Fruit fly (Drosophila melanogaster): ENCODE results near the gene gwl.
A peak's percentile ranks its signal among the peaks of the same experiment; 100 is the strongest.

The gwl gene

DNA sequence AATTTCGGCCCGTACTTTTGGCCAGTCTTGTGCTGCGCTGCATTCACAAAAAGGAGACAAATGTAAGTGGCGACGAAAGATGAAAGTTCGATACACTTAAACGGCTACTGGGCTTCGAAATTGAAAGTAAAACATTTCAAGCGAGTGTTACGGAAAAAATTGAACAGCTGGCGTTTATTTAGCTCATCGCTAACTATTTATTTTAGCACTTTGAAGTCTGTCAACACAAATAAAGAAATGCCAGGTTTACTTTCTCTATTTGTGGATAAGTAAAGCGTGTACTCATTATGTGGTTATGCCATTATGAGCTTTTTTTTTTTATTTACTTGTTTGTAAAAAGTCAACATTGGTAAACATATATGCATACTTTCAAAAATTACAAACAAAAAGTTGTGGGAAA lies 39.6 kb downstream of the gwl start (continued):
- peak; percentile 83 for TF ChIP-seq CG15601 (tag; optimal IDR thresholded peaks at IDR 0.05)
- peak; percentile 5 for TF ChIP-seq Nf-YB (GFP tag; optimal IDR thresholded peaks at IDR 0.05)
- peak; percentile 7 for TF ChIP-seq CG3281 (GFP tag; optimal IDR thresholded peaks at IDR 0.05)
- TF ChIP-seq CG1603 (tag; optimal IDR thresholded peaks at IDR 0.05), result peak; percentile 23
- TF ChIP-seq CG12299 (tag; optimal IDR thresholded peaks at IDR 0.05), result peak; percentile 48
- TF ChIP-seq Lhr (GFP tag; optimal IDR thresholded peaks at IDR 0.05), result peak; percentile 39
- no peak for TF ChIP-seq fu2 (GFP tag; optimal IDR thresholded peaks at IDR 0.05)
- TF ChIP-seq Hand (GFP tag; optimal IDR thresholded peaks at IDR 0.05), result no peak
- TF ChIP-seq CG8359 (GFP tag; optimal IDR thresholded peaks at IDR 0.05; ENCODE audit: borderline replicate concordance), result peak; percentile 9
- TF ChIP-seq nerfin-1 (tag; optimal IDR thresholded peaks at IDR 0.05), result peak; percentile 23
- peak; percentile 64 for TF ChIP-seq fd64A (GFP tag; optimal IDR thresholded peaks at IDR 0.05)
- no peak for TF ChIP-seq ab (GFP tag; optimal IDR thresholded peaks at IDR 0.05)
- peak; percentile 34 for TF ChIP-seq unpg (GFP tag; optimal IDR thresholded peaks at IDR 0.05)
- TF ChIP-seq dan (GFP tag; IDR thresholded peaks at IDR 0.05), result no peak
- peak; percentile 72 for TF ChIP-seq CG17359 (tag; optimal IDR thresholded peaks at IDR 0.05)
- TF ChIP-seq CG10654 (GFP tag; optimal IDR thresholded peaks at IDR 0.05), result no peak
- peak; percentile 40 for TF ChIP-seq gem (tag; optimal IDR thresholded peaks at IDR 0.05)
- TF ChIP-seq CG11504 (tag; optimal IDR thresholded peaks at IDR 0.05), result peak; percentile 41
- TF ChIP-seq kni (GFP tag; optimal IDR thresholded peaks at IDR 0.05), result peak; percentile 46
- peak; percentile 50; the same call in 1 of the 3 replicates for TF ChIP-seq ci (GFP tag; IDR thresholded peaks at IDR 0.05)
- TF ChIP-seq CG7987 (GFP tag; optimal IDR thresholded peaks at IDR 0.05), result peak; percentile 12
- peak; percentile 66 for TF ChIP-seq PHDP (tag; optimal IDR thresholded peaks at IDR 0.05)
- peak; percentile 63 for TF ChIP-seq gsb-n (tag; optimal IDR thresholded peaks at IDR 0.05)
- TF ChIP-seq CG10431 (GFP tag; optimal IDR thresholded peaks at IDR 0.05), result peak; percentile 62
- TF ChIP-seq CG3407 (GFP tag; optimal IDR thresholded peaks at IDR 0.05), result peak; percentile 59
- TF ChIP-seq lab (GFP tag; optimal IDR thresholded peaks at IDR 0.05), result peak; percentile 64
- TF ChIP-seq gcm (GFP tag; optimal IDR thresholded peaks at IDR 0.05), result peak; percentile 5
- no peak for TF ChIP-seq CHES-1-like (GFP tag; optimal IDR thresholded peaks at IDR 0.05)

DNA sequence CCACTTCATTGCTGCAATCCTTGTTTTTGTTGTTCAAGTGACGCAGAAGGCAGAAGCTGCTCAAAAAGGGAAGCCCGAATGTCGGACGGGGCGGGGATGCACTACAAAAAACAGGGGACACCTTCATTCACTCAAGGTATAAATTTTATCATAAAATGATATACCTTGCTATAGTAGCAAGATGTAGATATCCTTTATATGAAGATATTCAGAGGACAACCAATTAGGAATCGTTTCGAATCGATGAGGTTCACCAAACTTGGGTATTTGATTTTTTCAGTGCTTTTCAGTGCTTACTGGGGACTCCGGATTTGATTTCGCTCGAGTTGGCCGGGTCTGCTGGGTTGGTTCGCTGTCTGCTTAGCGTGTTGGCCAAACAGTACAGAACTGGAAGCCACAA lies 41.1 kb downstream of the gwl start:
- TF ChIP-seq CG9817 (tag; optimal IDR thresholded peaks at IDR 0.05) (no peak), wor (GFP tag; IDR thresholded peaks at IDR 0.05) (no peak), ewg (GFP tag; optimal IDR thresholded peaks at IDR 0.05) (no peak), bsh (GFP tag; optimal IDR thresholded peaks at IDR 0.05) (no peak), CG7987 (GFP tag; optimal IDR thresholded peaks at IDR 0.05) (no peak), CG13775 (GFP tag; optimal IDR thresholded peaks at IDR 0.05) (no peak), vvl (GFP tag; IDR thresholded peaks at IDR 0.05) (0 out of 2 replicates have a peak, but pooled peaks have one; percentile 18), CG12769 (tag; optimal IDR thresholded peaks at IDR 0.05) (no peak), PHDP (tag; optimal IDR thresholded peaks at IDR 0.05) (no peak), H15 (GFP tag; IDR thresholded peaks at IDR 0.05) (0 out of 3 replicates have a peak, but pooled peaks have one; percentile 6), CG9932 (GFP tag; IDR thresholded peaks at IDR 0.05) (no peak), CG30431 (GFP tag; optimal IDR thresholded peaks at IDR 0.05) (no peak), CG11504 (tag; optimal IDR thresholded peaks at IDR 0.05) (peak; percentile 51), zen (tag; optimal IDR thresholded peaks at IDR 0.05) (no peak), CG4707 (GFP tag; optimal IDR thresholded peaks at IDR 0.05) (no peak), CG30403 (GFP tag; optimal IDR thresholded peaks at IDR 0.05) (no peak), Hand (GFP tag; optimal IDR thresholded peaks at IDR 0.05) (no peak), CG34422 (GFP tag; IDR thresholded peaks at IDR 0.05) (0 out of 3 replicates have a peak, but pooled peaks have one; percentile 35), CG10147 (GFP tag; optimal IDR thresholded peaks at IDR 0.05) (no peak), Gug (GFP tag; IDR thresholded peaks at IDR 0.05) (0 out of 4 replicates have a peak, but pooled peaks have one; percentile 8), Trl (optimal IDR thresholded peaks at IDR 0.05) (no peak), Trl (GFP tag; optimal IDR thresholded peaks at IDR 0.05) (no peak), CG4730 (GFP tag; IDR thresholded peaks at IDR 0.05) (no peak), dmrt99B (tag; optimal IDR thresholded peaks at IDR 0.05) (peak; percentile 13), CG15601 (tag; optimal IDR thresholded peaks at IDR 0.05) (no peak), Fer1 (GFP tag; optimal IDR thresholded peaks at IDR 0.05) (peak; percentile 17), ab (GFP tag; optimal IDR thresholded peaks at IDR 0.05) (no peak)
